Worm (Caenorhabditis elegans): ENCODE measurements around the gene thoc-2.

DNA sequence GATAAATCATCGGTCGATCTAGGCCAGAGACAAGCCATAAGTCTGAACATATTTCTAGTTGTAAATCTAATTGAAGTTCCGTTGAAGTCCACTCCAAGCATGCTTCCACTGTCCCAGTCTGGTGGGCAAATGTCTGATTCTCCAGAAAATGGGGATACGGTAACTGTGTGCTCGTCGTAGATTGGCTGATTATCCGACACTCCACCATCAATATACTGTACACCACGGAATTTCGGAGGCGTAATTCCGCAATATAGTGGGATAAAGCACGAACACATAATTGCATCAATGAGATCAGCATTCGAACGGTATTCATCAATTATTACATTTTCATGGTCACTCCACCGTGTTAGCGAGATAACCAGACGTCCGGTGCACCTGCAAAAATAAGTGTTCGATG, 50.4 kb downstream of the thoc-2 start:
- TF ChIP-seq unc-130 (GFP tag; optimal IDR thresholded peaks at IDR 0.05) (no peak), ceh-79 (tag; optimal IDR thresholded peaks at IDR 0.05) (no peak), D2030.7 (GFP tag; IDR thresholded peaks at IDR 0.05) (no peak), egl-18 (GFP tag; IDR thresholded peaks at IDR 0.05) (no peak), ama-1 (optimal IDR thresholded peaks at IDR 0.05) (no peak), ama-1 (GFP tag; optimal IDR thresholded peaks at IDR 0.05) (no peak), T07F8.4 (tag; optimal IDR thresholded peaks at IDR 0.05) (no peak), F55B11.4 (tag; optimal IDR thresholded peaks at IDR 0.05; ENCODE audit: borderline replicate concordance, insufficient read depth) (no peak), aptf-2 (GFP tag; conservative IDR thresholded peaks at IDR 0.05) (no peak), nhr-90 (tag; optimal IDR thresholded peaks at IDR 0.05) (no peak), pha-4 (tag; optimal IDR thresholded peaks at IDR 0.05) (no peak), F33H1.4 (GFP tag; IDR thresholded peaks at IDR 0.05) (no peak), egl-44 (GFP tag; IDR thresholded peaks at IDR 0.05) (no peak)

Data from whole organism, young adult.